Fruit fly (Drosophila melanogaster): ENCODE data around the gene CG33337.

Gene CG33337

dm6 chr3R:23556843-23557242 is 35.7 kb downstream of the CG33337 start, which contains the start of gene CG10164:
Gene CG10164 (minus strand): TSS chr3R:23556943.
- no peak for TF ChIP-seq CG8478 (optimal IDR thresholded peaks at IDR 0.05)
- TF ChIP-seq CTCF (optimal IDR thresholded peaks at IDR 0.05), result no peak

All from S2 (cell line).